Fruit fly (Drosophila melanogaster) whole organism, prepupa: Measurements from ENCODE around the gene CG5846.
A peak's percentile ranks its signal among the peaks of the same experiment; 100 is the strongest.

ENCODE experiments used
- Blimp-1 ChIP-seq: fragments of 200-800 bp; sonication (Bioruptor generic); optimal IDR thresholded peaks from 3 replicates; lab custom pipeline; 2017; ENCODE audit warnings: missing biosample characterization, missing genetic modification characterization, mild to moderate bottlenecking, moderate library complexity, missing genetic modification reagents
- CG10631 ChIP-seq: fragments of 200-800 bp; sonication (Bioruptor generic); optimal IDR thresholded peaks from 2 replicates; lab custom pipeline; 2016; ENCODE audit warnings: missing biosample characterization, missing genetic modification characterization
- CG10669 ChIP-seq: fragments of 200-800 bp; sonication (Bioruptor generic); optimal IDR thresholded peaks from 3 replicates; lab custom pipeline; 2018; ENCODE audit warnings: missing biosample characterization, mild to moderate bottlenecking, missing genetic modification characterization, moderate library complexity
- CG11902 ChIP-seq: fragments of 200-800 bp; sonication (Bioruptor generic); optimal IDR thresholded peaks from 3 replicates; lab custom pipeline; 2016; ENCODE audit warnings: missing biosample characterization, missing genetic modification characterization
- CG1621 ChIP-seq: fragments of 200-800 bp; sonication (Bioruptor generic); optimal IDR thresholded peaks from 3 replicates; lab custom pipeline; 2018; ENCODE audit warnings: missing biosample characterization, mild to moderate bottlenecking, missing genetic modification characterization
- CG16779 ChIP-seq: fragments of 200-800 bp; sonication (Bioruptor generic); optimal IDR thresholded peaks from 3 replicates; lab custom pipeline; 2017; ENCODE audit warnings: missing biosample characterization, mild to moderate bottlenecking, missing genetic modification characterization
- CG6163 ChIP-seq: fragments of 200-800 bp; sonication (Bioruptor generic); IDR thresholded peaks from 3 replicates; pipeline ENCODE4 v1.3.6; 2022; ENCODE audit warnings: missing biosample characterization, missing genetic modification characterization
- CG6276 ChIP-seq: fragments of 200-800 bp; sonication (Bioruptor generic); optimal IDR thresholded peaks from 2 replicates; lab custom pipeline; 2017; ENCODE audit warnings: missing biosample characterization, mild to moderate bottlenecking, missing genetic modification characterization
- CG6792 ChIP-seq: fragments of 200-800 bp; sonication (Bioruptor generic); optimal IDR thresholded peaks from 3 replicates; lab custom pipeline; 2016; ENCODE audit warnings: missing biosample characterization, missing genetic modification characterization
- CG6808 ChIP-seq: fragments of 200-800 bp; sonication (Bioruptor generic); optimal IDR thresholded peaks from 3 replicates; lab custom pipeline; 2017; ENCODE audit warnings: missing biosample characterization, missing genetic modification characterization, mild to moderate bottlenecking, moderate library complexity, missing genetic modification reagents
- CG6854 ChIP-seq: fragments of 200-800 bp; sonication (Bioruptor generic); optimal IDR thresholded peaks from 2 replicates; lab custom pipeline; 2017; ENCODE audit warnings: missing biosample characterization, mild to moderate bottlenecking, missing genetic modification characterization
- CG7368 ChIP-seq: fragments of 200-800 bp; sonication (Bioruptor generic); optimal IDR thresholded peaks from 3 replicates; lab custom pipeline; 2016; ENCODE audit warnings: missing biosample characterization, missing genetic modification characterization
- CG8319 ChIP-seq: fragments of 200-800 bp; sonication (Bioruptor generic); optimal IDR thresholded peaks from 3 replicates; lab custom pipeline; 2016; ENCODE audit warnings: missing biosample characterization, missing genetic modification characterization
- Eip75B ChIP-seq: fragments of 200-800 bp; sonication (Bioruptor generic); optimal IDR thresholded peaks from 3 replicates; lab custom pipeline; 2016; ENCODE audit warnings: missing biosample characterization, missing genetic modification characterization
- Eip78C ChIP-seq: fragments of 200-800 bp; sonication (Bioruptor generic); peaks from one replicate; lab custom pipeline; 2016; ENCODE audit warnings: missing biosample characterization, missing genetic modification characterization
- Eip93F ChIP-seq: fragments of 200-800 bp; sonication (Bioruptor generic); optimal IDR thresholded peaks from 2 replicates; lab custom pipeline; 2016; ENCODE audit warnings: missing biosample characterization, mild to moderate bottlenecking, missing genetic modification characterization
- Ets96B ChIP-seq: fragments of 200-800 bp; optimal IDR thresholded peaks from 2 replicates; lab custom pipeline; 2019; ENCODE audit warnings: missing biosample characterization, mild to moderate bottlenecking, missing genetic modification characterization, moderate library complexity
- Hr39 ChIP-seq: fragments of 200-800 bp; sonication (Bioruptor generic); optimal IDR thresholded peaks from 2 replicates; lab custom pipeline; 2016; ENCODE audit warnings: missing biosample characterization, missing genetic modification characterization
- Lpt ChIP-seq: fragments of 200-800 bp; sonication (Bioruptor generic); optimal IDR thresholded peaks from 3 replicates; lab custom pipeline; 2016; ENCODE audit warnings: missing biosample characterization, missing genetic modification characterization
- Met ChIP-seq: fragments of 200-800 bp; sonication (Bioruptor generic); optimal IDR thresholded peaks from 3 replicates; lab custom pipeline; 2016; ENCODE audit warnings: missing biosample characterization, missing genetic modification characterization
- OdsH ChIP-seq: fragments of 200-800 bp; sonication (Bioruptor generic); optimal IDR thresholded peaks from 3 replicates; lab custom pipeline; 2016; ENCODE audit warnings: missing biosample characterization, missing genetic modification characterization
- Smox ChIP-seq: fragments of 200-800 bp; sonication (Bioruptor generic); optimal IDR thresholded peaks from 3 replicates; lab custom pipeline; 2016; ENCODE audit warnings: missing biosample characterization, missing genetic modification characterization
- Sox102F ChIP-seq: fragments of 200-800 bp; sonication (Bioruptor generic); optimal IDR thresholded peaks from 2 replicates; lab custom pipeline; 2016; ENCODE audit warnings: missing biosample characterization, mild to moderate bottlenecking, missing genetic modification characterization
- Sox14 ChIP-seq: fragments of 200-800 bp; sonication (Bioruptor generic); optimal IDR thresholded peaks from 3 replicates; lab custom pipeline; 2016; ENCODE audit warnings: missing biosample characterization, missing genetic modification characterization
- Sox15 ChIP-seq: fragments of 200-800 bp; sonication (Bioruptor generic); optimal IDR thresholded peaks from 3 replicates; lab custom pipeline; 2016; ENCODE audit warnings: missing biosample characterization, missing genetic modification characterization
- achi ChIP-seq: fragments of 200-800 bp; sonication (Bioruptor generic); optimal IDR thresholded peaks from 3 replicates; lab custom pipeline; 2016; ENCODE audit warnings: missing biosample characterization, missing genetic modification characterization
- cyc ChIP-seq: fragments of 200-800 bp; sonication (Bioruptor generic); optimal IDR thresholded peaks from 3 replicates; lab custom pipeline; 2016; ENCODE audit warnings: missing biosample characterization, missing genetic modification characterization
- dac ChIP-seq: fragments of 200-800 bp; sonication (Bioruptor generic); optimal IDR thresholded peaks from 2 replicates; lab custom pipeline; 2017; ENCODE audit warnings: missing biosample characterization, mild to moderate bottlenecking, missing genetic modification characterization
- dsx ChIP-seq: fragments of 200-800 bp; optimal IDR thresholded peaks from 3 replicates; lab custom pipeline; 2019; ENCODE audit warnings: missing biosample characterization, mild to moderate bottlenecking, missing genetic modification characterization, moderate library complexity; ENCODE audit not compliant: poor library complexity, severe bottlenecking
- eg ChIP-seq: fragments of 200-800 bp; sonication (Bioruptor generic); IDR thresholded peaks from 3 replicates; pipeline ENCODE4 v1.3.6; 2022; ENCODE audit warnings: missing biosample characterization, missing genetic modification characterization
- esn ChIP-seq: fragments of 200-800 bp; sonication (Bioruptor generic); optimal IDR thresholded peaks from 2 replicates; lab custom pipeline; 2016; ENCODE audit warnings: missing biosample characterization, mild to moderate bottlenecking, missing genetic modification characterization, moderate library complexity
- fd85E ChIP-seq: fragments of 200-800 bp; sonication (Bioruptor generic); optimal IDR thresholded peaks from 3 replicates; lab custom pipeline; 2016; ENCODE audit warnings: missing biosample characterization, missing genetic modification characterization
- fkh ChIP-seq: fragments of 200-800 bp; sonication (Bioruptor generic); optimal IDR thresholded peaks from 3 replicates; lab custom pipeline; 2017; ENCODE audit warnings: missing biosample characterization, mild to moderate bottlenecking, missing genetic modification characterization, moderate library complexity
- lz ChIP-seq: fragments of 200-800 bp; sonication (Bioruptor generic); optimal IDR thresholded peaks from 3 replicates; lab custom pipeline; 2016; ENCODE audit warnings: missing biosample characterization, missing genetic modification characterization
- net ChIP-seq: fragments of 200-800 bp; sonication (Bioruptor generic); optimal IDR thresholded peaks from 3 replicates; lab custom pipeline; 2016; ENCODE audit warnings: missing biosample characterization, missing genetic modification characterization
- salr ChIP-seq, 2 experiments: fragments of 200-800 bp; sonication (Bioruptor generic); optimal IDR thresholded peaks; 3 replicates each; lab custom pipeline; 2016 to 2018; ENCODE audit warnings: missing biosample characterization in 2 of 2, missing genetic modification characterization in 2 of 2, mild to moderate bottlenecking in 1 of 2
- ss ChIP-seq, 2 experiments: fragments of 200-800 bp; sonication (Bioruptor generic); optimal IDR thresholded peaks; 2 replicates in 1 of 2; 3 replicates in 1 of 2; lab custom pipeline; 2017 to 2018; ENCODE audit warnings: mild to moderate bottlenecking in 2 of 2, missing biosample characterization in 2 of 2, missing genetic modification characterization in 2 of 2, moderate library complexity in 1 of 2
- svp ChIP-seq: fragments of 200-800 bp; sonication (Bioruptor generic); peaks from one replicate; lab custom pipeline; 2016; ENCODE audit warnings: missing biosample characterization, missing genetic modification characterization
- vri ChIP-seq: fragments of 200-800 bp; sonication (Bioruptor generic); optimal IDR thresholded peaks from 3 replicates; lab custom pipeline; 2016; ENCODE audit warnings: missing biosample characterization, mild to moderate bottlenecking, missing genetic modification characterization

The CG5846 gene

dm6 chr2L:10003593-10003992 lies 46.6 kb upstream of the CG5846 start, which contains the start of gene Ndf (continued):
- TF ChIP-seq Blimp-1 (GFP tag; lab: Kevin White, UChicago) (no peak), cyc (GFP tag; lab: Kevin White, UChicago) (peak; percentile 65), dac (peak; percentile 16), fd85E (no peak), CG7368 (no peak), net (GFP tag; lab: Kevin White, UChicago) (peak; percentile 9), CG1621 (tag; lab: Kevin White, UChicago) (peak; percentile 50), Sox102F (GFP tag; lab: Kevin White, UChicago) (peak; percentile 32), CG6792 (GFP tag; lab: Kevin White, UChicago) (peak; percentile 55), achi (peak; percentile 76), fkh (no peak)
- TF ChIP-seq, all 60 proteins: peak for 41

- TF ChIP-seq Eip93F (no peak), Eip78C (GFP tag; lab: Kevin White, UChicago) (peak; percentile 21), CG6163 (GFP tag; lab: Robert Waterston, UW) (no peak)
- TF ChIP-seq, all 60 proteins: peak for 1
These were observed 45.6 kb upstream of the CG5846 start, which contains the start of the genes CG31875 and SoYb for dm6 chr2L:10002408-10003358. Gene CG31875, minus strand, starts transcription at chr2L:10002736. Gene SoYb, minus strand, starts transcription at chr2L:10002736.

dm6 chr2L:9996553-9996952 lies 39.5 kb upstream of the CG5846 start:
- peak; percentile 16 for TF ChIP-seq esn (GFP tag; lab: Kevin White, UChicago)
- no peak for TF ChIP-seq CG10631 (GFP tag; lab: Kevin White, UChicago)

dm6 chr2L:9994382-9994781 lies 37.3 kb upstream of the CG5846 start:
- TF ChIP-seq CG6854 (GFP tag; lab: Kevin White, UChicago) (no peak), CG8319 (no peak), Blimp-1 (GFP tag; lab: Kevin White, UChicago) (no peak), Met (GFP tag; lab: Kevin White, UChicago) (no peak), CG6276 (GFP tag; lab: Kevin White, UChicago) (no peak), Sox14 (no peak), salr (GFP tag; optimal IDR thresholded peaks at IDR 0.05; lab: Kevin White, UChicago) (no peak), Eip78C (GFP tag; lab: Kevin White, UChicago) (no peak), fkh (no peak), CG6808 (no peak)

- peak; percentile 55 for TF ChIP-seq Met (GFP tag; lab: Kevin White, UChicago)
- peak; percentile 5 for TF ChIP-seq Sox14
- peak; percentile 38 for TF ChIP-seq OdsH (GFP tag; lab: Kevin White, UChicago)
- peak; percentile 32 for TF ChIP-seq CG10669
- peak; percentile 63 for TF ChIP-seq Smox (GFP tag; lab: Kevin White, UChicago)
- TF ChIP-seq CG6163 (GFP tag; lab: Robert Waterston, UW): no peak
- peak; percentile 51 for TF ChIP-seq Ets96B
- peak; percentile 3 for TF ChIP-seq CG11902
- no peak for TF ChIP-seq eg (GFP tag; lab: Robert Waterston, UW)
- peak; percentile 16 to 22 for TF ChIP-seq ss (GFP tag; optimal IDR thresholded peaks at IDR 0.05; lab: Kevin White, UChicago)
- peak; percentile 11 for TF ChIP-seq dsx (GFP tag; lab: Kevin White, UChicago)
- TF ChIP-seq svp (GFP tag; lab: Kevin White, UChicago): peak; percentile 84
- TF ChIP-seq CG16779 (tag; lab: Kevin White, UChicago): no peak
- peak; percentile 23 for TF ChIP-seq CG6808
- TF ChIP-seq net (GFP tag; lab: Kevin White, UChicago): peak; percentile 27
- TF ChIP-seq Hr39 (GFP tag; lab: Kevin White, UChicago): peak; percentile 30
- TF ChIP-seq Sox15 (GFP tag; lab: Kevin White, UChicago): no peak
- TF ChIP-seq cyc (GFP tag; lab: Kevin White, UChicago): peak; percentile 44
- TF ChIP-seq Eip78C (GFP tag; lab: Kevin White, UChicago): peak; percentile 88
- peak; percentile 56 for TF ChIP-seq lz (GFP tag; lab: Kevin White, UChicago)
- TF ChIP-seq Eip93F: no peak
- TF ChIP-seq Eip75B (GFP tag; lab: Kevin White, UChicago): peak; percentile 34
- TF ChIP-seq achi: peak; percentile 23
- TF ChIP-seq Lpt (GFP tag; lab: Kevin White, UChicago): no peak
- no peak for TF ChIP-seq vri (GFP tag; lab: Kevin White, UChicago)
- peak; percentile 2 for TF ChIP-seq CG10631 (GFP tag; lab: Kevin White, UChicago)
These were observed 32.9 kb upstream of the CG5846 start for dm6 chr2L:9989846-9990506.
